Fruit fly (Drosophila melanogaster): ENCODE results near the gene hoip.
A peak's percentile ranks its signal among the peaks of the same experiment; 100 is the strongest.

The hoip gene

DNA sequence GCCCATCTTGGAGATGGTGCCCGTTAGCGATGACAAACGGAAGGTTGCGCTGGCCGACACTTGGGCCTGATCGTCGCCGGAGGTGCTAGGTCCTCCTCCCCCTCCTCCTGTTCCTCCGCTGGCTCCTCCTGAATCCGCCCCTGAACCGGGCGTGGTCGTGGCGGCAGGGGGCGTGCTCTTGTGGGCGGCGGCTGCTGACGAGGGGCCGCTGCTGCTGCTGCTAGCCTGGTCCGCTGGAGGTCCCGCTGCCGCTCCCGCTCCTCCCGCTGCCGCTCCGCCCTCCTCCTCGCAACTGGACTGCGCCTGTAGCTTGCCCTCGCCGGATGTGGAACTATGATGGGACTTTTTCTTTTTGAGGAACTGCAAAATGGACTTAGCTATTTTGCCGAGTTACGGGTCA lies 2.0 kb upstream of the hoip start (continued):
- TF ChIP-seq Hr39 (optimal IDR thresholded peaks at IDR 0.05) = peak; percentile 54

DNA sequence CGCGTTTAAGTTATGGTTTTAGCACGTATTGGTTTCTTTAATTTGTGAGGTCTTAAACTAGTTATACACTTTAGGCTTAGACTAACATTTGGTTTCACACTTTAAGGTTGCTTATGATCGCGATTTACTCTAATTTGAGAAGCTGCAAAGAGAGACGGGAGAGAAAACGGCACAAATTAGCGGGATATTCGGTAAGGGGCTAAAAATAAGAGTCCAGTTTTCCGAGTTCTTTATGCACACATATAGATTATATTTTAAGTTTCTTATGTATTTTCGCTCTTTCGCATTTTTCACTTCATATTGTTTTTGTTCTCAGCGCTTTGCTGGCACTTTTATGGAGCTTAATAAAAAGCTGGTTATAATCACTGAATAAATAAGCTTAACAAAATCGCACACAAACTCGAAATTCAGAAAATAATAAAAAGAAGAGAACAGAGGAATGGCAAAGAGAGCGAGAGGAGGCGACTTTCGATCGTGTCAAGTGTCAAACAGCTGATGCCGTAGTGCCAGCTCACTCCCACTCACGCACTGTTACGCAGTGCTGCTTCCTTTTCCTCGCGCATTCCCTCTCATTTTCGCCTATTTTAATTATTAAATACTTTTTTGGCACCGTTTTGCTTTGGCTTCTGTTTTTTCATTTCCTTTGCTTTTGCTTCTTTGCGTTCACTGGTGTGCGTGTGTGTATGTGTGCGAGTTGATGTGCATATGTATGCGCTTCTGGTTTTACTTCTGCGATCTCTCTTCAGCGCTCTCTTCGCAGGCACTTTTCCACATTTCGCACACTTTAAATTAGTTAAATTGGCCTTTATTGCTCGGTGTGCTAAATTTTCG lies 1.3 kb upstream of the hoip start:
- TF ChIP-seq CG13296 (GFP tag; optimal IDR thresholded peaks at IDR 0.05) = peak; percentile 26
- peak in 1 of 2 experiments; percentile 74 for TF ChIP-seq Hr78 (GFP tag; optimal IDR thresholded peaks at IDR 0.05)
- TF ChIP-seq CG10274 (GFP tag; optimal IDR thresholded peaks at IDR 0.05) = no peak
- TF ChIP-seq CG15514 (GFP tag; optimal IDR thresholded peaks at IDR 0.05) = peak; percentile 26
- no peak for TF ChIP-seq hkb (optimal IDR thresholded peaks at IDR 0.05)
- TF ChIP-seq hkb (GFP tag; IDR thresholded peaks at IDR 0.05) = peak; percentile 18; the same call in 1 of the 2 replicates
- no peak for TF ChIP-seq Chrac-16 (GFP tag; optimal IDR thresholded peaks at IDR 0.05)
- no peak for TF ChIP-seq CG8765 (GFP tag; IDR thresholded peaks at IDR 0.05)
- TF ChIP-seq lbe (GFP tag; optimal IDR thresholded peaks at IDR 0.05) = peak; percentile 39
- no peak for TF ChIP-seq CG15601 (tag; optimal IDR thresholded peaks at IDR 0.05)
- TF ChIP-seq lab (GFP tag; optimal IDR thresholded peaks at IDR 0.05) = no peak
- no peak for TF ChIP-seq CG30431 (GFP tag; optimal IDR thresholded peaks at IDR 0.05)
- TF ChIP-seq gro (GFP tag; optimal IDR thresholded peaks at IDR 0.05) = peak; percentile 40
- TF ChIP-seq CG11247 (GFP tag; IDR thresholded peaks at IDR 0.05) = no peak
- TF ChIP-seq nau (GFP tag; optimal IDR thresholded peaks at IDR 0.05) = peak; percentile 7
- TF ChIP-seq crp (GFP tag; optimal IDR thresholded peaks at IDR 0.05) = peak; percentile 40 to 78
- TF ChIP-seq corto (GFP tag; optimal IDR thresholded peaks at IDR 0.05) = peak; percentile 74
- peak; percentile 0 for TF ChIP-seq CG15269 (tag; optimal IDR thresholded peaks at IDR 0.05)
- no peak for TF ChIP-seq fd96Cb (tag; optimal IDR thresholded peaks at IDR 0.05)
- TF ChIP-seq eve (GFP tag; optimal IDR thresholded peaks at IDR 0.05) = peak in 1 of 2 experiments; percentile 48
- TF ChIP-seq CG34422 (GFP tag; IDR thresholded peaks at IDR 0.05) = peak; percentile 48; the same call in 1 of the 3 replicates
- peak; percentile 23 for TF ChIP-seq cad (GFP tag; optimal IDR thresholded peaks at IDR 0.05)
- no peak for TF ChIP-seq Dip2 (GFP tag; IDR thresholded peaks at IDR 0.05)
- no peak for TF ChIP-seq CG4404 (GFP tag; IDR thresholded peaks at IDR 0.05)
- no peak for TF ChIP-seq CG18599 (GFP tag; optimal IDR thresholded peaks at IDR 0.05)
- TF ChIP-seq mirr (GFP tag; optimal IDR thresholded peaks at IDR 0.05) = peak; percentile 14
- peak; percentile 8 for TF ChIP-seq CG34376 (GFP tag; optimal IDR thresholded peaks at IDR 0.05)
- TF ChIP-seq exex (tag; optimal IDR thresholded peaks at IDR 0.05) = peak; percentile 0
- no peak for TF ChIP-seq sens-2 (GFP tag; IDR thresholded peaks at IDR 0.05)
- peak; percentile 67 for TF ChIP-seq sens (GFP tag)
- TF ChIP-seq lola (GFP tag; optimal IDR thresholded peaks at IDR 0.05) = peak in 1 of 3 experiments; percentile 29
- TF ChIP-seq psq (GFP tag; optimal IDR thresholded peaks at IDR 0.05) = peak; percentile 69
- TF ChIP-seq CG4707 (GFP tag; optimal IDR thresholded peaks at IDR 0.05) = no peak
- TF ChIP-seq CG1792 (GFP tag; optimal IDR thresholded peaks at IDR 0.05) = no peak
- peak; percentile 74 for TF ChIP-seq sd (tag; optimal IDR thresholded peaks at IDR 0.05)
- no peak for TF ChIP-seq dati (GFP tag; IDR thresholded peaks at IDR 0.05)
- no peak for TF ChIP-seq Neu2 (GFP tag; optimal IDR thresholded peaks at IDR 0.05; ENCODE audit: borderline replicate concordance)
- peak; percentile 41 for TF ChIP-seq CG3281 (GFP tag; optimal IDR thresholded peaks at IDR 0.05)
- no peak for TF ChIP-seq Hey (tag; optimal IDR thresholded peaks at IDR 0.05)
- TF ChIP-seq Hr51 (GFP tag; optimal IDR thresholded peaks at IDR 0.05) = no peak
- TF ChIP-seq Trl (optimal IDR thresholded peaks at IDR 0.05) = peak; percentile 25 to 76
- no peak for TF ChIP-seq Trl (GFP tag; optimal IDR thresholded peaks at IDR 0.05)
- TF ChIP-seq bcd (GFP tag; optimal IDR thresholded peaks at IDR 0.05) = peak; percentile 5
- peak; percentile 56; the same call in 1 of the 3 replicates for TF ChIP-seq so (GFP tag; IDR thresholded peaks at IDR 0.05)
- TF ChIP-seq Abd-B (GFP tag; optimal IDR thresholded peaks at IDR 0.05) = no peak
- TF ChIP-seq CG6272 (GFP tag; IDR thresholded peaks at IDR 0.05) = no peak

Data from whole organism, embryonic.